Fruit fly (Drosophila melanogaster): Measurements from ENCODE around the gene obst-H.

obst-H gene

dm6 chr3L:15563058-15563850 is 34.2 kb upstream of the obst-H start, which contains the start of the genes CG7739 and SCCRO:
TSS of gene CG7739 (minus strand) at chr3L:15563065.
TSS of gene SCCRO (plus strand) at chr3L:15563427.
- TF ChIP-seq otp (GFP tag; IDR thresholded peaks at IDR 0.05) (0 out of 3 replicates have a peak, but pooled peaks have one; percentile 31), HmgZ (tag; optimal IDR thresholded peaks at IDR 0.05) (peak; percentile 20), tin (GFP tag; optimal IDR thresholded peaks at IDR 0.05) (peak; percentile 65), chinmo (GFP tag; IDR thresholded peaks at IDR 0.05; ENCODE audit: partially characterized antibody) (0 out of 4 replicates have a peak, but pooled peaks have one; percentile 46), danr (GFP tag; IDR thresholded peaks at IDR 0.05) (peak; percentile 8; the same call in 1 of the 2 replicates), Tbp (GFP tag; optimal IDR thresholded peaks at IDR 0.05) (no peak), sens (GFP tag) (peak; percentile 58), gsb (GFP tag; IDR thresholded peaks at IDR 0.05) (no peak), CG32532 (GFP tag; IDR thresholded peaks at IDR 0.05) (peak; percentile 87), bowl (GFP tag; IDR thresholded peaks at IDR 0.05) (no peak), sim (GFP tag; IDR thresholded peaks at IDR 0.05) (no peak), CG32767 (GFP tag; IDR thresholded peaks at IDR 0.05) (peak; percentile 43; the same call in 1 of the 2 replicates), pan (optimal IDR thresholded peaks at IDR 0.05) (no peak), pan (GFP tag; optimal IDR thresholded peaks at IDR 0.05 in 1 of 2, IDR thresholded peaks at IDR 0.05 in 1 of 2) (peak in 1 of 2 experiments; percentile 85), psq (GFP tag; optimal IDR thresholded peaks at IDR 0.05) (peak; percentile 50), CG9817 (tag; optimal IDR thresholded peaks at IDR 0.05) (peak; percentile 71), lmd (GFP tag; IDR thresholded peaks at IDR 0.05) (peak; percentile 61; the same call in 1 of the 2 replicates), TFAM (GFP tag; optimal IDR thresholded peaks at IDR 0.05) (no peak), ttk (GFP tag; IDR thresholded peaks at IDR 0.05) (peak; percentile 66), Ssrp (tag; optimal IDR thresholded peaks at IDR 0.05) (peak; percentile 61), Spps (tag; optimal IDR thresholded peaks at IDR 0.05) (no peak), eyg (GFP tag; optimal IDR thresholded peaks at IDR 0.05) (no peak), CG14050 (GFP tag; IDR thresholded peaks at IDR 0.05) (peak; percentile 28; the same call in 1 of the 3 replicates), pros (GFP tag; optimal IDR thresholded peaks at IDR 0.05) (no peak), Doc2 (GFP tag; IDR thresholded peaks at IDR 0.05) (no peak), yki (optimal IDR thresholded peaks at IDR 0.05) (no peak), Nf-YC (tag; optimal IDR thresholded peaks at IDR 0.05) (peak; percentile 61), Bgb (GFP tag; IDR thresholded peaks at IDR 0.05; ENCODE audit: partially characterized antibody) (no peak), CG4424 (GFP tag; optimal IDR thresholded peaks at IDR 0.05) (peak; percentile 54), Lim3 (GFP tag; IDR thresholded peaks at IDR 0.05) (no peak), zf30C (GFP tag; optimal IDR thresholded peaks at IDR 0.05) (no peak), Ets65A (GFP tag) (peak; percentile 92), insv (GFP tag; optimal IDR thresholded peaks at IDR 0.05) (no peak), bab2 (GFP tag; optimal IDR thresholded peaks at IDR 0.05) (no peak), Hmr (GFP tag; optimal IDR thresholded peaks at IDR 0.05) (peak; percentile 42), CG11247 (GFP tag; IDR thresholded peaks at IDR 0.05) (peak; percentile 56; the same call in 1 of the 2 replicates), C15 (GFP tag; IDR thresholded peaks at IDR 0.05) (no peak), MBD-R2 (GFP tag; IDR thresholded peaks at IDR 0.05) (peak; percentile 77), D19A (tag; optimal IDR thresholded peaks at IDR 0.05) (peak; percentile 47), trem (tag; optimal IDR thresholded peaks at IDR 0.05) (peak; percentile 50), Opbp (GFP tag; IDR thresholded peaks at IDR 0.05; ENCODE audit: partially characterized antibody) (0 out of 3 replicates have a peak, but pooled peaks have one; percentile 61), Med (GFP tag) (peak; percentile 92), dm (GFP tag; optimal IDR thresholded peaks at IDR 0.05) (peak; percentile 12), croc (GFP tag; conservative IDR thresholded peaks at IDR 0.05) (no peak), CG18262 (tag; optimal IDR thresholded peaks at IDR 0.05) (peak; percentile 70), kni (GFP tag; optimal IDR thresholded peaks at IDR 0.05) (no peak), Aef1 (GFP tag; IDR thresholded peaks at IDR 0.05) (peak; percentile 66), CG12155 (GFP tag; optimal IDR thresholded peaks at IDR 0.05) (peak; percentile 46), CG18619 (GFP tag; optimal IDR thresholded peaks at IDR 0.05) (peak; percentile 35), mirr (GFP tag; optimal IDR thresholded peaks at IDR 0.05) (no peak)

Measured in whole organism, embryonic.